Worm (Caenorhabditis elegans): ENCODE measurements around the gene F36H1.12.

DNA sequence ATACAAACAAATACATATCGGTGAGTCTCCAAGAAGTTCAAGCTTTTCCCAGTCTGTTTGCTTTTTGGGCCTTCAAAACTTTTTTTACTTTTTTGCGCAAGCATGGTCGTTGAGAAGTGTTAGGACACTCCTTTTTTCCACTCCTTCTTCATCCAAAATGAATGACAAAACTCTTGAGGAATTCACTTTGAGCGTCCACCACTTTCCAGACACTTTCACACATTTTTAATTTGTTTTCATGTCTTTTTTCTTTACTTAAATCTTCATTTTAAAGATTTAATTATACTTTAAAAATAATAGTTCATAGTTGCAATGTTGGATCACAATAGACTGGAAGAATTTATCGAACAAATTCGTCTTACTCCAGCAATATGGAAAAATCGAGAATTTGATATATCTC lies 49.2 kb downstream of the F36H1.12 start, which contains the start of gene F13H10.1:
- TF ChIP-seq scrt-1 (GFP tag; IDR thresholded peaks at IDR 0.05) (no peak), tra-4 (tag; optimal IDR thresholded peaks at IDR 0.05) (no peak), F13C5.2 (tag; optimal IDR thresholded peaks at IDR 0.05) (no peak), aly-1 (tag; optimal IDR thresholded peaks at IDR 0.05) (no peak), flt-1 (GFP tag; IDR thresholded peaks at IDR 0.05) (no peak), pes-1 (GFP tag; IDR thresholded peaks at IDR 0.05) (no peak), hnd-1 (tag; optimal IDR thresholded peaks at IDR 0.05) (no peak), tbx-11 (GFP tag; IDR thresholded peaks at IDR 0.05) (no peak), ceh-13 (GFP tag; optimal IDR thresholded peaks at IDR 0.05) (no peak), B0310.2 (tag; optimal IDR thresholded peaks at IDR 0.05) (no peak), ets-7 (tag; optimal IDR thresholded peaks at IDR 0.05) (no peak), ceh-36 (tag; optimal IDR thresholded peaks at IDR 0.05) (no peak), ama-1 (optimal IDR thresholded peaks at IDR 0.05) (no peak), tbx-37 (GFP tag; conservative IDR thresholded peaks at IDR 0.05) (no peak)
